Fruit fly (Drosophila melanogaster): Measurements from ENCODE around the gene Ufl1.

- no peak for TF ChIP-seq GATAd (GFP tag; optimal IDR thresholded peaks at IDR 0.05)
- no peak for TF ChIP-seq dl (GFP tag; optimal IDR thresholded peaks at IDR 0.05; ENCODE audit: insufficient read depth in 1 of 2, partially characterized antibody in 2 of 2)
Observed at dm6 chr3R:7083750-7084149, 9.5 kb upstream of the Ufl1 start.

Data from whole organism, wandering third instar larva.